Fruit fly (Drosophila melanogaster): Measurements from ENCODE around the gene Sod1.

Gene Sod1

DNA sequence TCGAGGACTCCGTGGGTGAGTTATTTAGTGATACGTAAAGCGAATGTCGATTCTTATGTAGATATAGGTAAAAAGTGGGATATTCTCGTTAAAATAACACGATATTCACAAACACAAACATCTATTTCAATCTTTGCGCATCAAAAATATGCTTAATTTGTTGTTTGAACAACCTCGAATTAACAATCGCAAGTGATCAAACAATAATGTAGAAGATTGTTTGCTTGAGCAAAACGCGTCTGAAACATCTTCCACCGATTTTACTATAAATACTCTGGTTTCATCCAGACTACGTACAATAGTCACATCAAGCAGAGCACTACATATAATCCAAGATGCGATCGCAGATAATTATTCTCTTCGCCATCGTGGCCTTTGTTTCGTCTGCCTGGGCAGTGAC is 17.0 kb upstream of the Sod1 start, which contains the start of gene nol:
Gene nol, plus strand, starts transcription at position 301 of the 400 bp plus-strand sequence.
- TF ChIP-seq CG8478 (optimal IDR thresholded peaks at IDR 0.05) (no peak), usp (GFP tag; optimal IDR thresholded peaks at IDR 0.05) (no peak), EcR (GFP tag; optimal IDR thresholded peaks at IDR 0.05) (no peak), psq (optimal IDR thresholded peaks at IDR 0.05) (no peak), Dll (optimal IDR thresholded peaks at IDR 0.05) (no peak), pan (optimal IDR thresholded peaks at IDR 0.05) (no peak)

DNA sequence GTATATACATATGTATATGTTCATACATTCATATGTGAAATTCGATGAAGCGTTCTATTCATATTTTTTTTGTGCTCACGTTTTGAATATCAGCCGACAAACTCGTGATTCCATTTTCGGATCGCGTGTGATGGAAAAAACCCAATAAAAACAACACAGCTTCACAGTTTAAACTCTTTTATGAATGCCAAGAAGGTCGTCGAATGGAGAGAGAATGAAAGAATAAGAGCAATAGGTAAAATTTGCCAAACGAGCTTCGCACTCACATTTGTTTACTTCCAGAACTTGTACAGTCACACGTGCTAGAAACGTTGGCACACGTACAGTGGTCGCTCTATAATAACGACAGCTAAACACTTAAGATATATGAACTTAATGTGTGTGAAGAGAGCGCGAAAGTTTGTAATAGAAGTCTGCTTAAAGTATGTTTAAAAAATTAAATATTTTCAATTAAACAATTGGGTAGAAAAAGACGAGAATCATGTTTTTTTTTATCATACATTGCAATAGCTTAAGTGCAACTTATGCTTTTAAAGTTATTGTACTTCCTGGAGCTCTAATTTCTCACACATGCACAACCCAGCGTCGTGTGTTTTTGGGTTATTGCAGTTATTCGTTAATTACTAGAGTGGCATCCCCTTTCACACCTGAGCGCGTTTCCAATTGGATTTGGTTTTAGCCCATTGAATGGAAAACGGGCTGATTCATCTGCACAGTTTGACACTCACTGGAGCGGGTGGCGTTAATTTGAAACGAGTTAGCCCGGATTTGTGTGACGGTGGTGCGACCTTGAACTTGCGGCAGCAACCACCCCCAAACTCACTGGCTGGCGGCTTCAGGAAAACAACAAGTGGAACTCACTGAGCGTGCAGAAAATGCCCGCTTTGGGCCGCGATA is 12.3 kb upstream of the Sod1 start:
- TF ChIP-seq Dll (optimal IDR thresholded peaks at IDR 0.05) (no peak), pan (optimal IDR thresholded peaks at IDR 0.05) (no peak)

DNA sequence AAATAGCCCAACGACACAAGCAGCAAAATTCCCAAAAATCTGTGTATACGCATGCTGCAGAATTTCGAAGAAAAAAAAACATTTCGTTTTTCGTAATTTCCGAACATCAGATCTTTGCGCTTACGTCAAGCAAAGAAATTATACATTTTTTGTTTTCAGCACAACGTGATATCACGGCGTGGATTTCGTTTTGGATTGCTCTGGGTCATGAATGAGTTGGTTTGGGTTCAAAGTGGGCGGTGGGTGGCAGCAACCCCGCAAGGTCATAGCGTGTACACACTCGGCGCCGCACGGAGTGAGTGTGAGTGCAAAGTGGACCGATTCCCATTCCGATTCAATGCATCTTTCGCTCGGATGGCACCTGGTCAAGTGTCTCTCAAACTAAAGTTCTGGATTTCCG is 11.3 kb upstream of the Sod1 start:
- TF ChIP-seq EcR (GFP tag; optimal IDR thresholded peaks at IDR 0.05) (no peak), psq (optimal IDR thresholded peaks at IDR 0.05) (no peak), Dll (optimal IDR thresholded peaks at IDR 0.05) (no peak), CG8478 (optimal IDR thresholded peaks at IDR 0.05) (no peak), usp (GFP tag; optimal IDR thresholded peaks at IDR 0.05) (no peak), pan (optimal IDR thresholded peaks at IDR 0.05) (no peak)

DNA sequence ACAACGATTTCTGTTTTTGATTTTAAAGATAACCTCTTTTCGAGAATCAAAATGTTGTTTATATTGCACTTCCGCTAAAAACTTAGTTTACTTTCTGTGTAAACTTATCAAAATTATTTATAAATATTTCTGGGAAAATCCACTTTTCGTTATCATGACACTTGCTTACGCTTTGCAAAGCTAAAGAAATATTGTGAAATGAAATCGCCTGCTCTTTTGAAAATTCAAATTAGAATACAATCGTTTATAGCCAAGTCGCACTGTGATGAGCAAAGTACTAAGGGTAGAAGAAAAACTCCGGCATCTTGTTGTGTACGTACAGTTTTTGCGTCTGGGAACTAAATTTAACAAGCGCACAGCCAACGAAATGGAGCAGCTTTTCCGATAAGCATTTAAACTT is 10.9 kb upstream of the Sod1 start:
- TF ChIP-seq CG8478 (optimal IDR thresholded peaks at IDR 0.05): no peak
- TF ChIP-seq Dll (optimal IDR thresholded peaks at IDR 0.05): no peak
- no peak for TF ChIP-seq usp (GFP tag; optimal IDR thresholded peaks at IDR 0.05)
- TF ChIP-seq EcR (GFP tag; optimal IDR thresholded peaks at IDR 0.05): no peak
- no peak for TF ChIP-seq pan (optimal IDR thresholded peaks at IDR 0.05)
- no peak for TF ChIP-seq psq (optimal IDR thresholded peaks at IDR 0.05)

DNA sequence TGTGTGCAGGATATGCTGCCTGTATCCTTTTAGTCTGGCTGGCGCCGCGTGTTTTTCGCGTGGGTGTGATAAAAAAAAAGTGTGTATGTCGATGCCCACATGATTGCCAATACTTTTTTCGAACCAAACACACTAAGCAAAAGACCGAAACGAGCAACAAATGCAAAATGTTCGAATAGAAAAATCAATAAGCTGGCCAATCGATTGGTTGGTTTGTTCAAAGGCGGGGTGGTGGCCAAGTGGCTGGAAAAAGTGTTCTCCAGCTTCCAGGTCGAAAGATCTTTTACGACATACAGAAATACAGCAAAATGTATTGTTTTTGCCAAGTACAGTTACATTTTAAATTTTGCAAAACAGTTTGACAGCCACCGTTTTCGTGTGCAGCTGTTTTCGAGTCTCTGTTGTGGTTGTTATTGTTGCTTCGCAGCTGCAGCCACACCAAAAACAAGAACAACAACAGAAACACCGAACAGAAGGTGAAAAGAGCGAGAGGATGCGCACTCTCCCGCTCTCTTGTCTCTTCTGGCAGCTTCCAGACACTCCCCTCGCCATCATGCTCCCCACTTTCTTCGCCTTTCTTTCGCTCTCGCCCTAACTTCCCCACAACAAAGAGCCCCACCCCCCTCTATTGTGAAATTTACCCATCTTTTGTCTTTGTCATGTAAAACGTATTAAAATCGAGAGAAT is 10.2 kb upstream of the Sod1 start:
- TF ChIP-seq pan (optimal IDR thresholded peaks at IDR 0.05): no peak
- no peak for TF ChIP-seq psq (optimal IDR thresholded peaks at IDR 0.05)
- TF ChIP-seq usp (GFP tag; optimal IDR thresholded peaks at IDR 0.05): no peak
- TF ChIP-seq Dll (optimal IDR thresholded peaks at IDR 0.05): peak; percentile 90
- no peak for TF ChIP-seq CG8478 (optimal IDR thresholded peaks at IDR 0.05)

DNA sequence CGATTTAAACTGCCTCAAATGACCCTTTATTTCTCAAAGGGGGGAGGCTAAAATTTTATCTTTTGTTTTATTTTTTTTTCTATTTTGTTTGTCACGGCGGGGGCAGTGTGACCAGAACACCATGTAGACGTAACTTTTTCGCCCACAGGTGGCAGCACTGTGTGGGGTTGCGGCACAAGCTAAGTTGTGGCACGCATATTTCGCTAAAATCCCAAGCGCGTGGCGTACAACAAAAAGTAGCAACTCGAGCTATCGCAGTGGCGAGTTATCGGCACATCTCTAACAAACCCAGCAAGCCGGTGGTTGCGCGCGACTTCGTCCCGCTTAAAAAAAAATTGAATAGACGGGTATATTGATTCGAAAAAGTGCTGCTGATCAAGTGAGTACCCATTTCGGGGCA is 9.5 kb upstream of the Sod1 start, which contains the start of the genes Ufd1 and NaPi-III:
Gene Ufd1, minus strand, starts transcription at position 129 of the 400 bp plus-strand sequence.
Gene NaPi-III, plus strand, starts transcription at position 261 of the 400 bp plus-strand sequence.
- TF ChIP-seq CG8478 (optimal IDR thresholded peaks at IDR 0.05): no peak
- TF ChIP-seq psq (optimal IDR thresholded peaks at IDR 0.05): no peak
- no peak for TF ChIP-seq pan (optimal IDR thresholded peaks at IDR 0.05)
- TF ChIP-seq EcR (GFP tag; optimal IDR thresholded peaks at IDR 0.05): no peak
- no peak for TF ChIP-seq usp (GFP tag; optimal IDR thresholded peaks at IDR 0.05)
- no peak for TF ChIP-seq Dll (optimal IDR thresholded peaks at IDR 0.05)

DNA sequence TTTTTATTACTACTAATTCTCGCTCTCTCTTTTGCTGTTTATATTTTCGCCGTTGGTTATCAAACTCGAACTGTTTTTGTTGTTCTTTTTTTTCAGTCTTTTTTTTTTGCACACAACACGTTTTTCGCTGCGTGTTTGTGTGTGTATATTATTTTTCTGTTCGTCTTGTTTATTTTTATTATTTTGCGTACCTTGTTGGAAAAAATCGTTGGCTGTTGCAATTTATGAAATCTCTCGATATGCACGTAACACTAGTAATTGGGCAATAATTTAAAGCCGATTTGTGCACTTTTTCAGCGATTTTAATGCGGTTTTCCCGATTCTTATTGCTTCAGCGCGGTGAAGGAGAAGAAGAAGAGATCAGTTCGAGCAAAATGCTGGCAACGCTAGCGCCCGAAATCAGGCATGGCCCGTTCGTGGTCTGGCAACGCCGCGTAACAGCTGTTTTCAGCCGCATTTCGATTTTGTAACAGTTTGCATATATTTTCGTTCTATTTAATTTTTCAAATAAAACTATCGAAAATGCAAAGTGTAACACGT is 6.9 kb upstream of the Sod1 start, which contains the start of the genes FoxK and mRpL2:
Gene FoxK, minus strand, starts transcription at position 365 of the 540 bp plus-strand sequence.
Gene mRpL2, plus strand, starts transcription at position 429 of the 540 bp plus-strand sequence.
- TF ChIP-seq Dll (optimal IDR thresholded peaks at IDR 0.05): no peak
- no peak for TF ChIP-seq EcR (GFP tag; optimal IDR thresholded peaks at IDR 0.05)
- TF ChIP-seq usp (GFP tag; optimal IDR thresholded peaks at IDR 0.05): no peak
- no peak for TF ChIP-seq CG8478 (optimal IDR thresholded peaks at IDR 0.05)
- no peak for TF ChIP-seq pan (optimal IDR thresholded peaks at IDR 0.05)
- no peak for TF ChIP-seq psq (optimal IDR thresholded peaks at IDR 0.05)

DNA sequence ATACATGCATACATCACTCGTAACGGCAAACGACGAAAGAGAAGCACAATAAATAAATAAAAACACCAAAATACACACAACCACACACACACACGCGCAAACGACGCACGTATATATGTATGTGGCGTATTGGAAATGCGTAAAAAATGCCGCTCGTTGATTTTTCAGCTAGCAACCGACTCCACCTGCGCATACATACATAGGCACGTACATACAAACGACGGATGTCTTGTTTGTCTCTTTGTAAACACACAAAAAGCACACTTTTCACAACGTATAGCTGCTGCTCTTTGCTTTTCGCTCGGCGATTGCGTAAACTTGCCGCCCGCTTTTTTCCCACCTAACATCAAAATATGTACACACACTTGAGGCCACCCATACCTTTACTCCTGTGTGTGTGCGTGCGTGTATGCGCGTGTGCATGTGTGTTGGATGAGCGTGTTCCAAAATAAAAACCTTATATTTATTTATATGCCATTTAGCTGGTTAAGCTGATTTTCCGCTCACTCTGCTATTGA is 6.4 kb upstream of the Sod1 start:
- no peak for TF ChIP-seq Dll (optimal IDR thresholded peaks at IDR 0.05)
- no peak for TF ChIP-seq pan (optimal IDR thresholded peaks at IDR 0.05)
- TF ChIP-seq CG8478 (optimal IDR thresholded peaks at IDR 0.05): no peak

DNA sequence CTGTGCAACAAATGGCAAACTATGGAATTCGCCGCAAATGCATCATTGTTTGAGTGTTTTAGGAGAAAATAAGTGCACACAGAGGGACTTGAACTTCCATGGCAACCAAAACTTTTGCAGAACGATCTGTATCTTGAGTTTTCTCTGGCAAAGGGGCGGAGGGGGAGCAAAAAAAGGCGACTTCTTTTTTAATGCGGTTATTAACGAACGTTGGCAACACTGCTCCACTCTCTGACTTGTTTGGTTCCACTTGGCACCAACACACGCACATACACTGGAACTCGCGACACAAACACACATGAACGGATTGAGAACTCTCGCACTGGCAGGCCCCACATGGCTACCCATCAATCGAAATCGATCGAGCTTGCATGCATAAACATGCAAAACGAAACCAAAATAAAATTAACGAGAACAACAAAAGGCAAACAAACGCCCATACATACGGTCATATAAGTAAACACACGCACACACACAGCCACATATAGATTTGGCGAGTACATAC is 5.9 kb upstream of the Sod1 start:
- TF ChIP-seq usp (GFP tag; optimal IDR thresholded peaks at IDR 0.05) (no peak), pan (optimal IDR thresholded peaks at IDR 0.05) (no peak), EcR (GFP tag; optimal IDR thresholded peaks at IDR 0.05) (no peak), Dll (optimal IDR thresholded peaks at IDR 0.05) (no peak), psq (optimal IDR thresholded peaks at IDR 0.05) (no peak), CG8478 (optimal IDR thresholded peaks at IDR 0.05) (no peak)

DNA sequence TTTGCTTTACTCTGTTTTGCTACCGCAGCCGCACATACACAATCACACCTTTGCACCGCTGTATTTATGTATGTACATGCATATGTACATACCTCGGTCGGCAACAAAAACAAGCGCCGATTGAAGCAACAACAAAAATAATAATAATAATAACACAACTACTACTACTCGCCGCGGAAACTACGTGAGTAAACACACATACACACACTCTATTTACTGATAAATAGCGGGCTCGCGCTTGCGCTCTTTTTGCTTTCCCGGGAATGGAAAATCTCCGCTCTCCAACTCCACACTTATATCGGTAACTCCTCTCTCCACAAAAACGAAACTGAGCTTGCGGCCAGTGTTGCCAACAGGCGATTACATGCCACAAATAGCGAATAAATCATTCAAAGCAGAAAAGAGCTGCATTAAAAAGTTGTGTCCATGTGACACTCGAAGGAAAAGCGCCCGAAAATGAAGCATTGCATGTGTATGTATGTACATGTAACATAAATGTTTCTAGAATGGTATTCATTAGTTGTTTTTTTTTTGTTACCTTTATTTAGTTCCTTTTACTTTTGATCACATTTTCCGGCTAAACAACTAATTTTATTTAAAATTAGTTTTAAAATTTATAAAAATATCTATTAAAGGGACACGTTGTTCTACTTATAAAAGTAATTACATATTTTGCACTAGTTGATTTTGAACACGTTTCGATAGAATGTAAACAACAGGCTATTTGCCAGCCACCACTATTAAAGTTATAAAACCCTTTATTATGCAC is 5.3 kb upstream of the Sod1 start:
- TF ChIP-seq EcR (GFP tag; optimal IDR thresholded peaks at IDR 0.05) (no peak), usp (GFP tag; optimal IDR thresholded peaks at IDR 0.05) (no peak), CG8478 (optimal IDR thresholded peaks at IDR 0.05) (no peak), psq (optimal IDR thresholded peaks at IDR 0.05) (no peak), Dll (optimal IDR thresholded peaks at IDR 0.05) (peak; percentile 22)

DNA sequence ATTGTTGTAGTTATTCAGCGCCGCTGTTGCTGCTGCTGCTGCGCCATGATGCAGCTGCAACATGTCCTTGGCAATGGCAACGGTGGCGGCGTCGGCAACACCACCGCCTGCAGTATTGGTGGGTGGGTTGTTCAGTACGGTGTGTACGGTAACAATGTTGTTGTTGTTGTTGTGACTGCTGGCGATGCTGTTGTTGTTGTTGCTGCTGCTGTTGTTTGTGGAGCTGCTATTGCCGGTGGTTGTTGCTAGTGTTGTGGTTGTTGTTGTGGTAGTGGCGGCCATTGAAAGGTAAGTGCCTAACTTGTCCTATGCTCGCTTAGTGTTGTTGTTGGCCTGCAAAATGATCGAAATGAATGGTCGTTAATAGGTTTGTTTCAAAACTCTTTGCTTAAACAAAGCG is 4.2 kb upstream of the Sod1 start:
- no peak for TF ChIP-seq pan (optimal IDR thresholded peaks at IDR 0.05)
- TF ChIP-seq EcR (GFP tag; optimal IDR thresholded peaks at IDR 0.05): no peak
- no peak for TF ChIP-seq psq (optimal IDR thresholded peaks at IDR 0.05)

Measured in whole organism.